Worm (Caenorhabditis elegans): Measurements from ENCODE around the gene M04B2.2.

ce11 chrIV:11479095-11479494 lies 48.8 kb upstream of the M04B2.2 start, which contains the start of gene catp-8:
- TF ChIP-seq pat-9 (tag; optimal IDR thresholded peaks at IDR 0.05) (no peak), ceh-19 (GFP tag; optimal IDR thresholded peaks at IDR 0.05) (no peak), ztf-16 (tag; optimal IDR thresholded peaks at IDR 0.05) (no peak), fkh-10 (GFP tag; optimal IDR thresholded peaks at IDR 0.05) (no peak), hlh-13 (GFP tag; optimal IDR thresholded peaks at IDR 0.05) (no peak), pros-1 (tag; optimal IDR thresholded peaks at IDR 0.05) (no peak), elt-2 (tag; optimal IDR thresholded peaks at IDR 0.05) (no peak), lin-11 (tag; optimal IDR thresholded peaks at IDR 0.05) (no peak), pha-4 (tag; optimal IDR thresholded peaks at IDR 0.05) (no peak), nhr-11 (tag; optimal IDR thresholded peaks at IDR 0.05) (no peak), unc-86 (tag; optimal IDR thresholded peaks at IDR 0.05) (no peak)

All from whole organism, late embryonic.